Fruit fly (Drosophila melanogaster): Measurements from ENCODE around the gene CG10097.

Gene CG10097

DNA sequence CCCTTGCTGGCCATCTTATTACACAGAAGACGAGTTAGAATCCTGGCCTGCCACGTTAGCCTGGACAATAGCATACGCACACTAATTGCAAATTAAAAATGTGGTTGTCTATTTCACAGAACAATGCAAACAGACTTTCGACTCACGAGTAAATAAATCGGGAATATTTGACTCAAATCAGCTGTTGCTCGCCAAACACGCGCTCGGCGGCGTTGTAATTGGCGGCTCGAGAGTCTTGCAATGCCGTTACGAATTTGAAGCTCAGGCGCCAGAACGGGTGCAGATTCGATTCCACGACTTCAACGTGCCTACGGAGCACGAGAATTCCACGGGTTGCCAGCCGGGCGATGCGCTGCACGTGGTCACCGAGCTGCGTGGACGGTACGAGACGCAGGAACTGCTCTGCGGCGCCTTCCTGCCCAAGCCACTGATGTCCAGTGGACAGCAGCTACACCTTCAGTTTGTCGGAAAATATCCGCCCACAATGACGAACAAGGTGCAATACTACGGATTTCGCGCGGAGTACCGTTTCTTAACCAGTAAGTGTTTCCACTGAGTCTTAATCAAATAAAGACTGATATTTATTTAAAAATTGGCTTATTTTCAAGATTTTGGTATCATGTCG is 6.0 kb upstream of the CG10097 start, which contains the start of gene DNAlig3:
DNAlig3 (minus strand) TSS at position 168 of the 625 bp plus-strand sequence.
- TF ChIP-seq CG12605 (GFP tag; IDR thresholded peaks at IDR 0.05) (peak; percentile 35; the same call in 1 of the 2 replicates), fd96Ca (GFP tag; IDR thresholded peaks at IDR 0.05) (no peak), CG17806 (tag; optimal IDR thresholded peaks at IDR 0.05) (no peak)

DNA sequence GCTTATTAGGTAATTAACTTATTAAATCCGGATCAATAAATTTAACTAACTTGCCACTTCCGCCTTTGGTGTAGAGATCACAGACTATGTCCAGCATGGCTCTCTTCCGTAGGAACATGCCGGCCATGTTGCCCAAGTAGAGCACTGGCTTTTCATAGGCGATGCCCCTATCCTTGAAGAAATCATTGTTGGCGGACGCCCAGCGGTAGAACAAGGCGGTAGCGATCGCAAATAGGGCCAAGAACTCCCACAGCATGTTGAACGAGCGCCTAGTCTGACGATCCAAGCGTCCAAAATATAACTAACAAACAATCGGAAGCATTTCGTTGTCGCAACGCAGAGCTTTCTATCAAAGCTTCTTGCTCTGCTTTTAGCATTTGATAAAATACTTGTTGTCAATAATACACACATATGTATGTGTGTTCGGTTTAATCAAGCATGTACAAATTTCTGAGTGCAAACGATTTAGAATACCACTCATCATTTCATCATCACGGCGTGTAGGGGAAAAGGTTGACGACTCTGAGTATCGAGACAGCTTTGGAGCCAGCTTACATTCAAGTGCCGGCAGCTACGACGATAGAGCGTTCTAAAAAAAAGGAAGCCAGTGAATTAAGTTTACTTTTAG is 3.0 kb upstream of the CG10097 start, which contains the start of gene Cyp9f3:
Cyp9f3 (minus strand) TSS at position 310 of the 628 bp plus-strand sequence.
- no peak for TF ChIP-seq D1 (tag; optimal IDR thresholded peaks at IDR 0.05)
- no peak for TF ChIP-seq EcR (GFP tag; optimal IDR thresholded peaks at IDR 0.05)
- no peak for TF ChIP-seq rn (GFP tag; IDR thresholded peaks at IDR 0.05)

DNA sequence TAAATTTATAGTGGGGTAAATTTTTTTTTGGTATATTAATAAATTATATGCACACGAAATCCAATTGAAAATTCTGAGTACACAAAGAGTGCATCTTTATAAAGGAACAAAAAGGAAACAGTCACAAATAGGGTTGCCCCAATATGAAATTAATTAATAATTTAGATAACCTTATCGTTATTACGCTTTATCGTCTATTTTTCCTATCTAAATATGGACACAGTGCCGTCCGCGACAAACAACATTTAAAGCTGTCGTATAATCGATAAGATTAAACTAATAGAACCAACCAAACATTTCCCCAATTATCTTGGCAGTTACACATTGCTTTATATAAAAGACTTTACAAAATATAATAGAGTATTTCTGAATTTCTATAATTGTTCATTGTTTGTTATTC is 2.3 kb upstream of the CG10097 start:
- no peak for TF ChIP-seq CG4496 (GFP tag; IDR thresholded peaks at IDR 0.05)
- no peak for TF ChIP-seq CG13204 (GFP tag; optimal IDR thresholded peaks at IDR 0.05)
- no peak for TF ChIP-seq CG17806 (tag; optimal IDR thresholded peaks at IDR 0.05)
- no peak for TF ChIP-seq EcR (GFP tag; optimal IDR thresholded peaks at IDR 0.05)
- no peak for TF ChIP-seq CG8301 (tag; optimal IDR thresholded peaks at IDR 0.05)
- TF ChIP-seq CG10348 (GFP tag; IDR thresholded peaks at IDR 0.05), result no peak
- no peak for TF ChIP-seq CG32121 (GFP tag; IDR thresholded peaks at IDR 0.05)
- TF ChIP-seq CG14655 (GFP tag; optimal IDR thresholded peaks at IDR 0.05), result no peak
- no peak for TF ChIP-seq CG34367 (tag; optimal IDR thresholded peaks at IDR 0.05)
- TF ChIP-seq D1 (tag; optimal IDR thresholded peaks at IDR 0.05), result no peak
- no peak for TF ChIP-seq rn (GFP tag; IDR thresholded peaks at IDR 0.05)
- TF ChIP-seq fd96Ca (GFP tag; IDR thresholded peaks at IDR 0.05), result no peak
- no peak for TF ChIP-seq Snoo (tag; optimal IDR thresholded peaks at IDR 0.05)
- no peak for TF ChIP-seq Ets98B (GFP tag; IDR thresholded peaks at IDR 0.05)
- no peak for TF ChIP-seq Pif1A (GFP tag; optimal IDR thresholded peaks at IDR 0.05)
- no peak for TF ChIP-seq gl (tag; optimal IDR thresholded peaks at IDR 0.05)
- TF ChIP-seq CG8159 (tag; optimal IDR thresholded peaks at IDR 0.05), result no peak
- TF ChIP-seq Pif1B (GFP tag; optimal IDR thresholded peaks at IDR 0.05), result no peak
- no peak for TF ChIP-seq CG12605 (GFP tag; IDR thresholded peaks at IDR 0.05)

- TF ChIP-seq CG9948 (tag; optimal IDR thresholded peaks at IDR 0.05) (no peak), fd96Ca (GFP tag; IDR thresholded peaks at IDR 0.05) (no peak), D1 (tag; optimal IDR thresholded peaks at IDR 0.05) (no peak), CG8301 (tag; optimal IDR thresholded peaks at IDR 0.05) (no peak), CG8159 (tag; optimal IDR thresholded peaks at IDR 0.05) (no peak), CG34367 (tag; optimal IDR thresholded peaks at IDR 0.05) (no peak), CG10348 (GFP tag; IDR thresholded peaks at IDR 0.05) (no peak), Ets98B (GFP tag; IDR thresholded peaks at IDR 0.05) (no peak), CG15710 (tag; optimal IDR thresholded peaks at IDR 0.05) (no peak), Snoo (tag; optimal IDR thresholded peaks at IDR 0.05) (no peak), CG32121 (GFP tag; IDR thresholded peaks at IDR 0.05) (no peak), gl (tag; optimal IDR thresholded peaks at IDR 0.05) (no peak)
Measured at dm6 chr3R:12386965-12387364, 8.8 kb downstream of the CG10097 start, which contains the start of gene CG33098. Gene CG33098, plus strand, starts transcription at chr3R:12387188.

DNA sequence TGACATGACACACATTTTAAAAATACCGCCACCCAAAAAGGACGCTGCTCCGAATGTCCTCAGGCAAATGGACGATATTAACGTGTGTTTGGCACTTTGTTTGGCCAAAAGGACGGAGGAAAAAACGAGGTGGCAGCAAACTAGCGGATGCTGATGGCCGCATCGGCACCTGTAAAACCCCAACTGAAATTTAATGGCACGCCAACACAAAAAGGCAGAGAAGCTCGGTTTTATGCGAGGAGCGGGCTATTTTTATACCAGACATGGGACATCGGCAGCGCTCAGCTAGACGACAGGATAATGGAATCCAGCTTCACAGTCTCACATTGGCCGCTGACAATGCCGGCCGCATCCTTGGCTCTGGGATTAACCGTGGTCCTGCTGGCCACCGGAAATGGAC is 9.8 kb downstream of the CG10097 start, which contains the start of gene Sol1:
Sol1 (plus strand) TSS at position 301 of the 400 bp plus-strand sequence.
- TF ChIP-seq CG4496 (GFP tag; IDR thresholded peaks at IDR 0.05), result no peak
- no peak for TF ChIP-seq CG34367 (tag; optimal IDR thresholded peaks at IDR 0.05)
- TF ChIP-seq rn (GFP tag; IDR thresholded peaks at IDR 0.05), result no peak
- TF ChIP-seq EcR (GFP tag; optimal IDR thresholded peaks at IDR 0.05), result no peak

- TF ChIP-seq CG8301 (tag; optimal IDR thresholded peaks at IDR 0.05) (no peak), CG14655 (GFP tag; optimal IDR thresholded peaks at IDR 0.05) (no peak), D1 (tag; optimal IDR thresholded peaks at IDR 0.05) (no peak), Pif1A (GFP tag; optimal IDR thresholded peaks at IDR 0.05) (no peak), CG9948 (tag; optimal IDR thresholded peaks at IDR 0.05) (no peak), fd96Ca (GFP tag; IDR thresholded peaks at IDR 0.05) (no peak), Ets98B (GFP tag; IDR thresholded peaks at IDR 0.05) (peak; percentile 12; the same call in 1 of the 2 replicates), CG4496 (GFP tag; IDR thresholded peaks at IDR 0.05) (peak; percentile 84)
Measured at dm6 chr3R:12384274-12384673, 11.5 kb downstream of the CG10097 start.

DNA sequence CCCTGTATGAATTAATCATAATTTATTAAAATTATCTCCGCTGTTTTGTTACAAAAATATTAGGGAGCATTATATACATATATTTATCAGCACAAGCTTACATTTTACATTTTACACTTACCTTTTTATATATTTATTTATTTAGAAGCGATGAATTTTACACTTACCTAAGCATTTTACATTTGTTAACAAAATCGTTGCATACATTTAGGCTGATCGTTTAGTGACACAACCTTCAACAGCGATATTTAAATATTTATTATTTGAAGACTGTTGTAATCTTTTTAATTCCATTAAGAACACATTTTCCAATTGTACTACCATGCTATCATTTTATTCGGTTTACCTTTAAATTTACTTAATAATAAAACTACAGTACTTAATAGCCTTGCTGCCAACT is 12.0 kb downstream of the CG10097 start:
- TF ChIP-seq CG12605 (GFP tag; IDR thresholded peaks at IDR 0.05) (no peak), D1 (tag; optimal IDR thresholded peaks at IDR 0.05) (peak; percentile 71), Snoo (tag; optimal IDR thresholded peaks at IDR 0.05) (no peak)
